Worm (Caenorhabditis elegans) whole organism, young adult: ENCODE data around the gene srh-266.

Source experiments
- egrh-3 ChIP-seq: fragments of 200-800 bp; sonication (Bioruptor generic); IDR thresholded peaks from 2 replicates; pipeline ENCODE4 v1.3.6; 2022; ENCODE audit warnings: missing genetic modification reagents, missing genetic modification characterization, missing compliant biosample characterization
- unc-62 ChIP-seq: fragments of 150-350 bp; optimal IDR thresholded peaks from 2 replicates; lab custom pipeline; 2014; ENCODE audit warnings: missing biosample characterization, missing genetic modification reagents, missing genetic modification characterization
- ztf-18 ChIP-seq: sonication (generic microtip); optimal IDR thresholded peaks from 2 replicates; lab custom pipeline; 2016; ENCODE audit warnings: missing genotype, mild to moderate bottlenecking, missing genetic modification characterization, missing compliant biosample characterization

DNA sequence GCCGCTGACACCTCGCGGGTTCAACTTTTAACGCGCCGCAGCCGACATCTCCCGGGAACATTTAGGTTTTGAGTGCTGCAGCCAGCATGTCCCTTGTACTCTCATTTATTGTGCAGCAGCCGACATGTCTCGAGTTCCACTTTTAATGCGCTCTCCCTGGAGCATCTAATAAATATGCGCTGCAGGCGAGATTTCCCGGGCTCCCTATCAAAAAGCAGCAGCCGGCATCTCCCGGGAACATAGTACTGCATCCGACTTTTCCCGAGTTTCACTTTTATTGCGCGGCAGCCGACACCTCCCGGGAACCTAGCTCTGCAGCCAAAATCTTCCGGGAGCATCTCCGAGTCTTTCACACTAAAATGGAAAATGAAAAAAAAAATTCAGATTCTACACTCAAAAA lies 43.6 kb upstream of the srh-266 start:
- no peak for TF ChIP-seq unc-62 (GFP tag; lab: Kevin White, UChicago)
- TF ChIP-seq ztf-18 (tag; lab: Kevin White, UChicago) = no peak
- TF ChIP-seq egrh-3 (GFP tag; lab: Robert Waterston, UW) = no peak
